Fruit fly (Drosophila melanogaster): ENCODE measurements around the gene Cyp4g1.
A peak's percentile ranks its signal among the peaks of the same experiment; 100 is the strongest.

The Cyp4g1 gene

dm6 chrX:499589-500041 is 30.5 kb upstream of the Cyp4g1 start (continued):
- TF ChIP-seq cad (GFP tag; optimal IDR thresholded peaks at IDR 0.05) (no peak), B-H1 (GFP tag; IDR thresholded peaks at IDR 0.05) (peak; percentile 48; the same call in 2 of the 3 replicates), CG10431 (GFP tag; optimal IDR thresholded peaks at IDR 0.05) (peak; percentile 43), Stat92E (GFP tag; optimal IDR thresholded peaks at IDR 0.05) (peak in 1 of 3 experiments; percentile 43), CG11247 (GFP tag; IDR thresholded peaks at IDR 0.05) (peak; percentile 63), Vsx1 (GFP tag; optimal IDR thresholded peaks at IDR 0.05) (peak; percentile 74), Bteb2 (GFP tag; optimal IDR thresholded peaks at IDR 0.05) (peak; percentile 77), CG43689 (GFP tag; IDR thresholded peaks at IDR 0.05) (0 out of 2 replicates have a peak, but pooled peaks have one; percentile 12), Sox100B (GFP tag; optimal IDR thresholded peaks at IDR 0.05) (peak; percentile 86), CG31365 (tag; optimal IDR thresholded peaks at IDR 0.05) (peak; percentile 65), gce (GFP tag; IDR thresholded peaks at IDR 0.05) (peak; percentile 62; the same call in 1 of the 3 replicates), gfzf (GFP tag; optimal IDR thresholded peaks at IDR 0.05) (no peak), Fer2 (tag; optimal IDR thresholded peaks at IDR 0.05) (peak; percentile 73), CG15011 (GFP tag; optimal IDR thresholded peaks at IDR 0.05) (peak; percentile 82), unpg (GFP tag; optimal IDR thresholded peaks at IDR 0.05) (peak; percentile 80), CG10366 (GFP tag; IDR thresholded peaks at IDR 0.05) (peak; percentile 55), CG14667 (GFP tag; IDR thresholded peaks at IDR 0.05) (no peak), fd3F (GFP tag; optimal IDR thresholded peaks at IDR 0.05) (peak; percentile 78), CG6689 (GFP tag; IDR thresholded peaks at IDR 0.05) (peak; percentile 62), CG8388 (GFP tag; optimal IDR thresholded peaks at IDR 0.05) (no peak), Jarid2 (GFP tag; optimal IDR thresholded peaks at IDR 0.05) (peak; percentile 59), CG17361 (GFP tag; IDR thresholded peaks at IDR 0.05) (peak; percentile 75), Sin3A (optimal IDR thresholded peaks at IDR 0.05) (no peak), GATAe (GFP tag; conservative IDR thresholded peaks at IDR 0.05) (peak; percentile 13; the same call in 1 of the 2 replicates), gro (GFP tag; optimal IDR thresholded peaks at IDR 0.05) (peak; percentile 92), Gsc (GFP tag; IDR thresholded peaks at IDR 0.05) (no peak), onecut (GFP tag; IDR thresholded peaks at IDR 0.05) (no peak; the same call in 1 of the 2 replicates), cg (GFP tag; optimal IDR thresholded peaks at IDR 0.05) (peak; percentile 25), tll (GFP tag; optimal IDR thresholded peaks at IDR 0.05) (no peak), H2.0 (GFP tag; IDR thresholded peaks at IDR 0.05) (peak; percentile 21; the same call in 1 of the 2 replicates), CG6254 (GFP tag; optimal IDR thresholded peaks at IDR 0.05) (peak; percentile 9), grau (tag; optimal IDR thresholded peaks at IDR 0.05) (peak; percentile 87), hth (optimal IDR thresholded peaks at IDR 0.05) (no peak), ATbp (GFP tag; optimal IDR thresholded peaks at IDR 0.05) (peak; percentile 85), CG15601 (tag; optimal IDR thresholded peaks at IDR 0.05) (peak; percentile 71), Oli (tag; optimal IDR thresholded peaks at IDR 0.05) (peak; percentile 85), CG12155 (GFP tag; optimal IDR thresholded peaks at IDR 0.05) (peak; percentile 65), Elba2 (GFP tag; optimal IDR thresholded peaks at IDR 0.05) (no peak), vvl (GFP tag; IDR thresholded peaks at IDR 0.05) (peak; percentile 74), bbx (GFP tag; IDR thresholded peaks at IDR 0.05; ENCODE audit: partially characterized antibody) (no peak), CG11093 (GFP tag; IDR thresholded peaks at IDR 0.05) (peak; percentile 51; the same call in 1 of the 3 replicates), CG4730 (GFP tag; IDR thresholded peaks at IDR 0.05) (peak; percentile 50), CG4404 (GFP tag; IDR thresholded peaks at IDR 0.05) (peak; percentile 52; the same call in 1 of the 2 replicates), MTF-1 (GFP tag; optimal IDR thresholded peaks at IDR 0.05; ENCODE audit: borderline replicate concordance) (peak; percentile 61), CG10543 (GFP tag; optimal IDR thresholded peaks at IDR 0.05) (peak; percentile 96), Adf1 (GFP tag; IDR thresholded peaks at IDR 0.05) (peak; percentile 96), Hr3 (GFP tag; optimal IDR thresholded peaks at IDR 0.05) (peak; percentile 53), CG9437 (GFP tag; optimal IDR thresholded peaks at IDR 0.05) (peak; percentile 65), ac (GFP tag; optimal IDR thresholded peaks at IDR 0.05) (peak; percentile 9), fd102C (GFP tag; optimal IDR thresholded peaks at IDR 0.05) (no peak)
